Fruit fly (Drosophila melanogaster): ENCODE data around the gene CG4594.

CG4594 gene

DNA sequence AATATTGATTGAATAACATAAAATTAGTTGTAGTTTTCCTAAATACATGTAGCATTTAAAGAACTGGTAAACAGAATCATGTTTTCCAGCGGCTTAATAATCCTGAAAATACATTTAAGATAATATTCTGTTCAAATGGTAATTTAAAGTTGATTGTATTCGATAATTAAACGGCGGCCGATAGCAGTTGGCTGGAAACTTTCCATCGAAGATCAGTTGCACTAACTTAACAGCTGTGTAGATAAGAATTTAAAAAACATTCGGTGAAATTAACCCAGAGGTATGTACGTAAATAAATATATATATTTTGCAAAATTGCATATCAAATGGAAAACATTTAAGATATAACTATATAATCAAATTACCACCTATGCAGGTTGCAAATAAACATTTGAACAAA lies at the start of gene CG4594:
Gene CG4594, plus strand, starts transcription at position 212 of the 400 bp plus-strand sequence.
- TF ChIP-seq CTCF (optimal IDR thresholded peaks at IDR 0.05) (no peak), CG8478 (optimal IDR thresholded peaks at IDR 0.05) (no peak)

- no peak for TF ChIP-seq CG8478 (optimal IDR thresholded peaks at IDR 0.05)
- no peak for TF ChIP-seq CTCF (optimal IDR thresholded peaks at IDR 0.05)
These were observed 37.5 kb upstream of the CG4594 start for dm6 chr2L:9882393-9882971.

- no peak for TF ChIP-seq CTCF (optimal IDR thresholded peaks at IDR 0.05)
- no peak for TF ChIP-seq CG8478 (optimal IDR thresholded peaks at IDR 0.05)
These were observed 33.9 kb upstream of the CG4594 start, which contains the start of gene nAChRalpha6 for dm6 chr2L:9886086-9886485. TSS of gene nAChRalpha6 (minus strand) at chr2L:9886250.

DNA sequence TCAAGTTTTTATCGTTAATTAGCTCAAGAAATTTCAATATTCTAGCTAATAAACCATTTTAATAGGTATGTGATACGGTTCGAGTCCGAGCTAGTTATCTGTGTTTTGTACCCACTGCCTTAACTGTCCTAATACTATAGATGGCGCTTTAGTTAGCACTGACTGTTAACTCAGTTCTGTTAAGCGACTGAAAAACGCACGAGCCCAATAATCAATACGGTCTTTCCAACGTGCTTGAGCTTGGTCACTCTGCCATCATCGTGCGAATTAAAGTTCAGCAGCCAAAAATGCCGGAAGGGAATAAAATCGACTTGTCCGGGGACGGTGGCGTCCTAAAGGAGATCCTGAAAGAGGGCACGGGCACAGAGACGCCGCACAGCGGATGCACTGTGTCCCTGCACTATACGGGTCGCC lies 32.1 kb upstream of the CG4594 start, which contains the start of gene Fkbp59:
Gene Fkbp59, plus strand, starts transcription at position 150 of the 414 bp plus-strand sequence.
- no peak for TF ChIP-seq CG8478 (optimal IDR thresholded peaks at IDR 0.05)
- peak; percentile 95 to 96 for TF ChIP-seq CTCF (optimal IDR thresholded peaks at IDR 0.05)

DNA sequence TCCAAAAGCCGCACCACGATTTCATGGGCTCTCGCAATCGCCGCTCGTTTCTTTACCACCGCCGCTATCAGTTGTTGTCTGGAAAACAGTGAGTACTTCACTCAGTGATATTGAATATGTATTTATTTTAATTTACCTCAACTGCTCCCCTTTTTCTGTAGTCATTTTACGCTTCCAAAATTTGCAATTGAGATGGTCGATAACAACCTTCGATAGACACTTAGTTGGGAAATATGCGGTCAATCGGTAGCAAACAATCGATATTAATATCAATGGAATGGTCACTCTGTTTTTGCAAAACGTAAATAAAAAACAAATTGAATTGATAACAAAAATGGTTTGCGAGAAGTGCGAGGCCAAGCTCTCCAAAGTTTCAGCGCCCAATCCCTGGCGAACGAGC lies 29.4 kb upstream of the CG4594 start, which contains the start of the genes CG34183 and CG4537:
Gene CG34183, minus strand, starts transcription at position 197 of the 400 bp plus-strand sequence.
Gene CG4537, plus strand, starts transcription at position 310 of the 400 bp plus-strand sequence.
- TF ChIP-seq CG8478 (optimal IDR thresholded peaks at IDR 0.05): no peak

- no peak for TF ChIP-seq CG8478 (optimal IDR thresholded peaks at IDR 0.05)
- no peak for TF ChIP-seq CTCF (optimal IDR thresholded peaks at IDR 0.05)
These were observed 26.8 kb upstream of the CG4594 start, which contains the start of gene mtDNA-helicase for dm6 chr2L:9893183-9893582. TSS of gene mtDNA-helicase (minus strand) at chr2L:9893446.

dm6 chr2L:9894193-9894592 lies 25.8 kb upstream of the CG4594 start:
- TF ChIP-seq CTCF (optimal IDR thresholded peaks at IDR 0.05): no peak
- no peak for TF ChIP-seq CG8478 (optimal IDR thresholded peaks at IDR 0.05)

DNA sequence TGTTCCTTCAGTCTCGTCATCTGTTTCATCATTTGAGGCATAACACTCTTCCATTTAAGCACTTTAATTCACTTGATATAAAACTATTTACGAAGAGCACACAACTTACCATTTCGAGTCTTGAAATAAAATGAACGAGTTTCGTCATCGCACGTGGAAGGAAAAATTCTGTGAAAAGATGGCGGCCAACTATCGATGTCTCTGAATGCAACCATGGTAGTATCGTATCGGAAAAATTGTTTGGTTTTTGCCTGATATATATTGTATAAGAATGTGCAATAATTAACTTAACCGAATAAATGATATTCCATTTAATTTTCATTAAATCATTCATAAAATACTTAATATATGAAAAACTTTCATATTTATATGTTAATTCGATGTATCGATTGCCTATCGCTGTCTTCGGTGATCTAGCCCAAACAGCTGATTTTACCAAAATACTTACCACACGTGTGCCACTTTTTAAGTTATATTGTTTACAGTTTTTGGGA lies 25.0 kb upstream of the CG4594 start, which contains the start of gene Bka:
Gene Bka, plus strand, starts transcription at position 417 of the 494 bp plus-strand sequence.
- TF ChIP-seq CG8478 (optimal IDR thresholded peaks at IDR 0.05): no peak
- TF ChIP-seq CTCF (optimal IDR thresholded peaks at IDR 0.05): no peak

dm6 chr2L:9897296-9897695 lies 22.7 kb upstream of the CG4594 start, which contains the start of gene RpS2:
TSS of gene RpS2 (minus strand) at chr2L:9897552.
- TF ChIP-seq CTCF (optimal IDR thresholded peaks at IDR 0.05) (peak in 1 of 2 experiments; percentile 33), CG8478 (optimal IDR thresholded peaks at IDR 0.05) (no peak)

DNA sequence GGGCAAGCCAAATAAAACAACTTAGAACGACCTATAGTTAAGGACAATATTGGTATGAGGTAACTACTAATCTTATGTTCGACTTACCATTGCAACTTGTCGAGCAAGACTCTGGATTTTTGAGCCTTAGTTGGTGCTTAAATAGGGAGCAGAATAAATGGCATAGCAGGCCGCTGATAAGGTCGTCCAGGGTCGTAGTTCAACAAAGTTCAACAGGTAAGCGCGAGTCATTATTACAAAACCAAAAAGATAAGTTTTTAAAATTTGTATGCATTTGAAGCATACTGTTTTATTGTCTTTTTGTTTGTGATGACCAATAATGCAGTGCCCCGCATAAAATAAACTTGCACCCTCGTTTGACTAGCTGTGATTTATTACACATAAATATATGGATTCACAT lies 16.9 kb upstream of the CG4594 start, which contains the start of gene Muc30E:
Gene Muc30E, minus strand, starts transcription at position 101 of the 400 bp plus-strand sequence.
- TF ChIP-seq CTCF (optimal IDR thresholded peaks at IDR 0.05) (no peak), CG8478 (optimal IDR thresholded peaks at IDR 0.05) (no peak)

DNA sequence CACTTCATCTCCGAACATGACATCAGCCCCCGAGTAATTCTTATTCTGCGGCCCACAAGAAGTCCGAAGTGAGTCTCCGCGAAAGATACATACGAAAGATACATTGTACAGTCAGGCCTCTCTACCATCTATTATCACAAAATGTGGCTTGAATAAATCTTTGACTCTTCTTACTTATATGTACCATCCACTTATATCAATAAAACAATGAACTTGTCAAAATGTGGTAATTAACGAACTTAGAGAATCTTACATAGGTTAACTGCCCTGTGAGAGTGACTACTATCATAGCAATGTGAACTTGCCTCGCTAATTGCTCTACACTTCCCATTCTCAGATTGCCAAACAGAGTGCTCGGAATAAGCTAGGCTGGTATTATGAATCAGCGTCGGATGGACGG lies 13.3 kb upstream of the CG4594 start:
- no peak for TF ChIP-seq CG8478 (optimal IDR thresholded peaks at IDR 0.05)
- no peak for TF ChIP-seq CTCF (optimal IDR thresholded peaks at IDR 0.05)

- TF ChIP-seq CG8478 (optimal IDR thresholded peaks at IDR 0.05) (no peak), CTCF (optimal IDR thresholded peaks at IDR 0.05) (no peak)
These were observed 12.4 kb upstream of the CG4594 start for dm6 chr2L:9907320-9908256.

DNA sequence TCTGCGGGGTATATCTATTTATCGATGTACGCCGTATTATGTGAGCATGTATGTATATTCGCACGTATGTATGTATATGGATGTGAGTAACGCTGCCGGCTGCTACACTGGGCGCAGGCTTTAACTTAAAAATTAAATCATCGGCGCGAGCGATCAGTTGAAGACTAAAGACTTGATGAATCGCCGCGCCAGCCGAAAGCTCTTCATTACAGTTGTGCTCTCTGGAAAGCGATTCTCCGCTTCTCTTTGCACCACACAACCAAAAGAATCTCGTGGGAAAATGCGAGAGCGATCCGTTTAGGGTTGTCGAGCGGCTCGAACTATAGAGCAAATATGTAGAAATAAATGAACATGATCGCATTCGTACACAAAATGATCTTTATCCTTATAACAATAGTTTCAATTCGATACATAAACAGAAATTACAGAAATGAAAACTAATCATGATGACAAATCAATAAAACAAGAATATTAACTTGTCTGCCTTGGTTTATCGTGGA lies 11.4 kb upstream of the CG4594 start, which contains the start of gene CG13124:
Gene CG13124, minus strand, starts transcription at position 166 of the 500 bp plus-strand sequence.
- TF ChIP-seq CG8478 (optimal IDR thresholded peaks at IDR 0.05): no peak
- no peak for TF ChIP-seq CTCF (optimal IDR thresholded peaks at IDR 0.05)

DNA sequence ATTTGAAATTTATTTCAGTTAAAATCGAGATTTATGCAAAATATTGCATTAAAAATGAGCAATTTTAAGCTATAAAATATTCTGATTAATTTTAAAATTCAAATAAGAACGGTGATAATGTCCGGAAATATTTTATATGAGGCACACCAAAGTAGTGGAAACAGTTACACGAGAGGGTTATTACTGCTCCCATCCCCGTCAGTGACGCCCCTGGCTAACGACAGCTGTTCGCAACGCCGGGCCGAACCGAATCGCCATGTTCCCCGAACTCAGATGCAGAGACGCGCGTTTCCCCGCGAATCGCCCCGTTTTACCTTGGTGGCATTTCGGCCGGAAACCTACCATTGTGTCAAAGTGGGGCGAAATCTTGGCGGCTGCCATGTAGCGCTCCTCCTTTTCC lies 8.2 kb upstream of the CG4594 start:
- TF ChIP-seq CTCF (optimal IDR thresholded peaks at IDR 0.05) (no peak), CG8478 (optimal IDR thresholded peaks at IDR 0.05) (no peak)

Data from S2 (cell line).